Fruit fly (Drosophila melanogaster): ENCODE measurements around the gene Cad86C.
A peak's percentile ranks its signal among the peaks of the same experiment; 100 is the strongest.

Gene Cad86C

DNA sequence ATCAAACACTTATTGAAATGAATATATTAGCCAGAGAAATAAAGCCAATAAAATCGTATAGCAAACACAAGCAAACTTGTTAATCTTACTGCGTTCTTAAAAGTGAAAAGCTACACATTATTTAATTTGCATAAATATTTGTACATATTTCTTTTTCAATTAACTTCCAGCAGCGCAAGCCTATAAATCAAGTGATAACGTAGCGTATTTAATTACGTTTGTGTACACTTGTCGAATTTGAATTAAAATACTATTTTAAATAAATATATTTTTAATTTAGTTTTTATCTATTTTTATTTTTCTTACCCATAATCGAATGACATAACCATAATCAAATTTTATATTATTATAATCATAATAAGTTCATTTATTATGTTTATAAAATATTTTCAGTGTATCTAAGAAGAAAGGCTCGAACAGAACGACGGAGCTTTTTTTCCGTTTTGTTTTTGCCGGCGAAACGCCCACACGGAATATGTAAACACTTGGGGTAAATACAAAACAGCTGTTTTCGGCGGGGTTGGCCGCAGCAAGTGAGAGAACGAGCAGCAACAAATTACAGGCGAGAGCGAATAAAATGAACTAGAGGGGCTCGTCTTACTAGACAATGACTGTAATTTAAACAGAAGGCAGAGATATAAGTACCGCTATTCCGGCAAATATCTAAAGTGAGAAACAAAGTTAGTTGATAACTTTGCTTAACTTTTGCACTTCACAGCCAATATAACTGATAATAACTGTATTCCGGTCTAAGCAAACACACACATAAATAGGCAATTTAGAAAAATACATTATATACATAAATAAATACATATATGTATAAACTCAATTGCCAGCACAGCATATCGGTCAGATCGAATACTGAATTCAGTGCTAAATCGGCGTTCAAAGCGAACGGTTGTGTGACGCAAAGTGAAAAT is 48.9 kb downstream of the Cad86C start, which contains the start of gene Sodh2 (continued):
- TF ChIP-seq pros (GFP tag; optimal IDR thresholded peaks at IDR 0.05) (peak; percentile 12), CG10366 (GFP tag; IDR thresholded peaks at IDR 0.05) (peak; percentile 59), CG31388 (GFP tag; optimal IDR thresholded peaks at IDR 0.05) (no peak), Trl (optimal IDR thresholded peaks at IDR 0.05) (peak in 1 of 2 experiments; percentile 28), Trl (GFP tag; optimal IDR thresholded peaks at IDR 0.05) (peak; percentile 25), dpn (GFP tag; optimal IDR thresholded peaks at IDR 0.05) (peak; percentile 39 to 69), kah (GFP tag; optimal IDR thresholded peaks at IDR 0.05) (peak; percentile 74), NK7.1 (GFP tag; optimal IDR thresholded peaks at IDR 0.05) (peak; percentile 15), peb (GFP tag; IDR thresholded peaks at IDR 0.05) (no peak), sens-2 (GFP tag; IDR thresholded peaks at IDR 0.05) (no peak), Hsf (GFP tag; optimal IDR thresholded peaks at IDR 0.05) (peak; percentile 67), vvl (GFP tag; IDR thresholded peaks at IDR 0.05) (peak; percentile 79), klu (GFP tag; IDR thresholded peaks at IDR 0.05) (0 out of 2 replicates have a peak, but pooled peaks have one; percentile 38), sug (tag; optimal IDR thresholded peaks at IDR 0.05) (peak; percentile 90), CG4820 (GFP tag; optimal IDR thresholded peaks at IDR 0.05) (no peak), CG3281 (GFP tag; optimal IDR thresholded peaks at IDR 0.05) (peak; percentile 90), CG7372 (GFP tag; IDR thresholded peaks at IDR 0.05) (peak; percentile 46; the same call in 1 of the 2 replicates), Sry-β (GFP tag; optimal IDR thresholded peaks at IDR 0.05) (peak; percentile 44), Rx (GFP tag; IDR thresholded peaks at IDR 0.05) (no peak), Oaz (GFP tag; IDR thresholded peaks at IDR 0.05) (0 out of 2 replicates have a peak, but pooled peaks have one; percentile 25), Camta (GFP tag; optimal IDR thresholded peaks at IDR 0.05) (peak; percentile 29), CG5953 (GFP tag; IDR thresholded peaks at IDR 0.05) (0 out of 2 replicates have a peak, but pooled peaks have one; percentile 12), CG17328 (GFP tag; IDR thresholded peaks at IDR 0.05) (peak; percentile 50; the same call in 1 of the 2 replicates), CG9797 (GFP tag; optimal IDR thresholded peaks at IDR 0.05) (peak; percentile 22), CG8765 (GFP tag; IDR thresholded peaks at IDR 0.05) (peak; percentile 79; the same call in 1 of the 2 replicates), bab2 (GFP tag; optimal IDR thresholded peaks at IDR 0.05) (peak; percentile 22), lov (optimal IDR thresholded peaks at IDR 0.05) (no peak), lov (GFP tag; IDR thresholded peaks at IDR 0.05) (peak; percentile 5; the same call in 1 of the 3 replicates), fd3F (GFP tag; optimal IDR thresholded peaks at IDR 0.05) (peak; percentile 48), CG11093 (GFP tag; IDR thresholded peaks at IDR 0.05) (peak; percentile 52; the same call in 1 of the 3 replicates), wdn (GFP tag; IDR thresholded peaks at IDR 0.05) (peak; percentile 77; the same call in 1 of the 2 replicates), dmrt11E (tag; optimal IDR thresholded peaks at IDR 0.05) (peak; percentile 25), CG10209 (GFP tag; optimal IDR thresholded peaks at IDR 0.05) (peak; percentile 73), Abd-B (GFP tag; optimal IDR thresholded peaks at IDR 0.05) (peak; percentile 18), CG8924 (tag; optimal IDR thresholded peaks at IDR 0.05) (peak; percentile 89), wek (GFP tag; optimal IDR thresholded peaks at IDR 0.05) (peak; percentile 85), YL-1 (GFP tag; optimal IDR thresholded peaks at IDR 0.05) (peak; percentile 75), Bteb2 (GFP tag; optimal IDR thresholded peaks at IDR 0.05) (peak; percentile 64), CG14014 (GFP tag; IDR thresholded peaks at IDR 0.05) (peak; percentile 71), zf30C (GFP tag; optimal IDR thresholded peaks at IDR 0.05) (peak; percentile 64), D19B (GFP tag; optimal IDR thresholded peaks at IDR 0.05) (peak; percentile 59), CG14965 (GFP tag; optimal IDR thresholded peaks at IDR 0.05; ENCODE audit: borderline replicate concordance) (no peak), jumu (GFP tag; optimal IDR thresholded peaks at IDR 0.05) (peak; percentile 27), fru (optimal IDR thresholded peaks at IDR 0.05) (no peak), CG1602 (GFP tag; optimal IDR thresholded peaks at IDR 0.05) (peak; percentile 14), Ssrp (tag; optimal IDR thresholded peaks at IDR 0.05) (peak; percentile 17), CG13624 (GFP tag; optimal IDR thresholded peaks at IDR 0.05) (peak; percentile 37), pum (GFP tag; optimal IDR thresholded peaks at IDR 0.05) (peak; percentile 22), row (GFP tag; IDR thresholded peaks at IDR 0.05) (peak; percentile 80), stc (GFP tag; IDR thresholded peaks at IDR 0.05) (peak; percentile 42; the same call in 1 of the 2 replicates)
